Fruit fly (Drosophila melanogaster) whole organism, embryonic: ENCODE data around the gene zyd.
A peak's percentile ranks its signal among the peaks of the same experiment; 100 is the strongest.

ENCODE experiments used
- CG10147 ChIP-seq: fragments of 200-800 bp; sonication (Bioruptor generic); optimal IDR thresholded peaks from 2 replicates; lab custom pipeline; 2019; ENCODE audit warnings: missing biosample characterization, mild to moderate bottlenecking, missing genetic modification characterization, moderate library complexity
- CG10565 ChIP-seq: fragments of 200-800 bp; sonication (Bioruptor generic); optimal IDR thresholded peaks from 3 replicates; lab custom pipeline; 2016; ENCODE audit warnings: missing biosample characterization, mild to moderate bottlenecking, missing genetic modification characterization
- CG11696 ChIP-seq: fragments of 200-800 bp; sonication (Bioruptor generic); IDR thresholded peaks from 2 replicates; pipeline ENCODE4 v1.3.6; 2022; ENCODE audit warnings: missing biosample characterization, missing genetic modification characterization
- CG14441 ChIP-seq: fragments of 200-800 bp; sonication (Bioruptor generic); IDR thresholded peaks from 2 replicates; pipeline ENCODE4 v1.3.6; 2022; ENCODE audit warnings: missing biosample characterization, missing genetic modification characterization
- CG18262 ChIP-seq: fragments of 200-800 bp; optimal IDR thresholded peaks from 3 replicates; lab custom pipeline; 2019; ENCODE audit warnings: missing biosample characterization, mild to moderate bottlenecking, missing genetic modification characterization, moderate library complexity
- CG2116 ChIP-seq: fragments of 200-800 bp; sonication (Bioruptor generic); optimal IDR thresholded peaks from 3 replicates; lab custom pipeline; 2018; ENCODE audit warnings: missing biosample characterization, mild to moderate bottlenecking, missing genetic modification characterization
- CG30431 ChIP-seq: fragments of 200-800 bp; sonication (Bioruptor generic); optimal IDR thresholded peaks from 2 replicates; lab custom pipeline; 2017; ENCODE audit warnings: missing biosample characterization, missing genetic modification characterization
- CG31441 ChIP-seq: fragments of 200-800 bp; sonication (Bioruptor generic); IDR thresholded peaks from 2 replicates; pipeline ENCODE4 v1.3.6; 2022; ENCODE audit warnings: missing biosample characterization, missing genetic modification characterization
- CG3163 ChIP-seq: fragments of 200-800 bp; sonication (Bioruptor generic); optimal IDR thresholded peaks from 3 replicates; lab custom pipeline; 2016; ENCODE audit warnings: missing biosample characterization, missing genetic modification characterization
- CG33213 ChIP-seq: fragments of 200-800 bp; sonication (Bioruptor generic); optimal IDR thresholded peaks from 3 replicates; lab custom pipeline; 2016; ENCODE audit warnings: missing biosample characterization, missing genetic modification characterization
- CG5953 ChIP-seq: fragments of 200-800 bp; sonication (Bioruptor generic); IDR thresholded peaks from 2 replicates; pipeline ENCODE4 v1.3.6; 2022; ENCODE audit warnings: missing biosample characterization, missing genetic modification characterization
- CG6254 ChIP-seq: fragments of 200-800 bp; sonication (Bioruptor generic); optimal IDR thresholded peaks from 3 replicates; lab custom pipeline; 2017; ENCODE audit warnings: mild to moderate bottlenecking, missing biosample characterization, missing genetic modification reagents, missing genetic modification characterization
- CG7357 ChIP-seq: fragments of 200-800 bp; sonication (Bioruptor generic); IDR thresholded peaks from 3 replicates; pipeline ENCODE4 v1.3.6; 2022; ENCODE audit warnings: missing biosample characterization, missing genetic modification characterization
- CG7839 ChIP-seq: fragments of 200-800 bp; sonication (Bioruptor generic); optimal IDR thresholded peaks from 3 replicates; lab custom pipeline; 2018; ENCODE audit warnings: missing biosample characterization, mild to moderate bottlenecking, missing genetic modification characterization, moderate library complexity
- CG8924 ChIP-seq: fragments of 200-800 bp; optimal IDR thresholded peaks from 3 replicates; lab custom pipeline; 2019; ENCODE audit warnings: missing biosample characterization, mild to moderate bottlenecking, missing genetic modification characterization, moderate library complexity
- CG9727 ChIP-seq: fragments of 200-800 bp; sonication (Bioruptor generic); optimal IDR thresholded peaks from 3 replicates; lab custom pipeline; 2017; ENCODE audit warnings: missing biosample characterization, mild to moderate bottlenecking, missing genetic modification characterization
- CkIIα-i1 ChIP-seq: fragments of 200-800 bp; sonication (Bioruptor generic); IDR thresholded peaks from 2 replicates; pipeline ENCODE4 v1.3.6; 2022; ENCODE audit warnings: missing biosample characterization, missing genetic modification characterization
- D19B ChIP-seq: fragments of 200-800 bp; sonication (Bioruptor generic); optimal IDR thresholded peaks from 2 replicates; lab custom pipeline; 2017; ENCODE audit warnings: missing biosample characterization, mild to moderate bottlenecking, missing genetic modification characterization
- Dek ChIP-seq: fragments of 200-800 bp; sonication (Bioruptor generic); optimal IDR thresholded peaks from 3 replicates; lab custom pipeline; 2019; ENCODE audit warnings: missing biosample characterization, mild to moderate bottlenecking, missing genetic modification characterization, moderate library complexity
- Dip2 ChIP-seq: fragments of 200-800 bp; sonication (Bioruptor generic); IDR thresholded peaks from 2 replicates; pipeline ENCODE4 v1.3.6; 2022; ENCODE audit warnings: missing biosample characterization, missing genetic modification characterization
- Drgx ChIP-seq: fragments of 200-800 bp; sonication (Bioruptor generic); IDR thresholded peaks from 2 replicates; pipeline ENCODE4 v1.3.6; 2022; ENCODE audit warnings: missing biosample characterization, missing genetic modification characterization
- Elba2 ChIP-seq: fragments of 200-800 bp; sonication (Bioruptor generic); optimal IDR thresholded peaks from 3 replicates; lab custom pipeline; 2016; ENCODE audit warnings: missing biosample characterization, missing genetic modification characterization
- H2.0 ChIP-seq: fragments of 200-800 bp; sonication (Bioruptor generic); IDR thresholded peaks from 2 replicates; pipeline ENCODE4 v1.3.6; 2022; ENCODE audit warnings: missing biosample characterization, missing genetic modification characterization
- HLH54F ChIP-seq: fragments of 200-800 bp; sonication (Bioruptor generic); optimal IDR thresholded peaks from 3 replicates; lab custom pipeline; 2016; ENCODE audit warnings: missing biosample characterization, missing genetic modification characterization
- Hr3 ChIP-seq: fragments of 200-800 bp; sonication (Bioruptor generic); optimal IDR thresholded peaks from 3 replicates; lab custom pipeline; 2016; ENCODE audit warnings: missing biosample characterization, missing genetic modification characterization
- Hr51 ChIP-seq, 2 experiments: fragments of 200-800 bp; sonication (Bioruptor generic); optimal IDR thresholded peaks; 2 replicates in 1 of 2; 3 replicates in 1 of 2; lab custom pipeline; 2016 to 2018; ENCODE audit warnings: missing biosample characterization in 2 of 2, missing genetic modification characterization in 2 of 2, mild to moderate bottlenecking in 1 of 2, moderate library complexity in 1 of 2
- Hr78 ChIP-seq, 2 experiments: fragments of 200-800 bp in 1 of 2; fragments of >200 bp in 1 of 2; sonication (Bioruptor generic) in 1 of 2; optimal IDR thresholded peaks; 2 replicates each; lab custom pipeline; 2017 to 2019; ENCODE audit warnings: missing biosample characterization in 2 of 2, missing genetic modification characterization in 2 of 2, mild to moderate bottlenecking in 1 of 2, moderate library complexity in 1 of 2
- Myb ChIP-seq: fragments of 200-800 bp; sonication (Bioruptor generic); optimal IDR thresholded peaks from 2 replicates; lab custom pipeline; 2016; ENCODE audit warnings: missing biosample characterization, missing genetic modification characterization
- NC2β ChIP-seq: fragments of 200-800 bp; sonication (Bioruptor generic); optimal IDR thresholded peaks from 2 replicates; lab custom pipeline; 2016; ENCODE audit warnings: missing biosample characterization, missing genetic modification characterization
- NK7.1 ChIP-seq: fragments of 200-800 bp; sonication (Bioruptor generic); optimal IDR thresholded peaks from 3 replicates; lab custom pipeline; 2016; ENCODE audit warnings: missing biosample characterization, missing genetic modification characterization
- Opbp ChIP-seq: fragments of 200-800 bp; sonication (Bioruptor generic); IDR thresholded peaks from 3 replicates; pipeline ENCODE4 v1.3.6; 2022; ENCODE audit warnings: missing biosample characterization, missing genetic modification characterization; ENCODE audit not compliant: partially characterized antibody
- Poxn ChIP-seq: fragments of 200-800 bp; sonication (Bioruptor generic); IDR thresholded peaks from 2 replicates; pipeline ENCODE4 v1.3.6; 2022; ENCODE audit warnings: missing biosample characterization, missing genetic modification characterization
- Sin3A ChIP-seq: fragments of >200 bp; optimal IDR thresholded peaks from 2 replicates; lab custom pipeline; 2018
- al ChIP-seq: fragments of 200-800 bp; sonication (Bioruptor generic); IDR thresholded peaks from 2 replicates; pipeline ENCODE4 v1.3.6; 2022; ENCODE audit warnings: missing biosample characterization, missing genetic modification characterization
- ash1 ChIP-seq: fragments of 200-800 bp; sonication (Bioruptor generic); optimal IDR thresholded peaks from 2 replicates; lab custom pipeline; 2018; ENCODE audit warnings: missing biosample characterization, mild to moderate bottlenecking, missing genetic modification characterization
- bab2 ChIP-seq: fragments of 200-800 bp; sonication (Bioruptor generic); optimal IDR thresholded peaks from 2 replicates; lab custom pipeline; 2016; ENCODE audit warnings: missing biosample characterization, missing genetic modification characterization
- bcd ChIP-seq: fragments of 200-800 bp; sonication (Bioruptor generic); optimal IDR thresholded peaks from 2 replicates; lab custom pipeline; 2017; ENCODE audit warnings: missing biosample characterization, mild to moderate bottlenecking, missing genetic modification characterization
- bowl ChIP-seq: fragments of 200-800 bp; sonication (Bioruptor generic); IDR thresholded peaks from 2 replicates; pipeline ENCODE4 v1.3.6; 2022; ENCODE audit warnings: missing biosample characterization, missing genetic modification characterization
- corto ChIP-seq: fragments of 200-800 bp; sonication (Bioruptor generic); optimal IDR thresholded peaks from 2 replicates; lab custom pipeline; 2016; ENCODE audit warnings: missing biosample characterization, mild to moderate bottlenecking, missing genetic modification characterization, moderate library complexity
- crol ChIP-seq: fragments of 200-800 bp; sonication (Bioruptor generic); IDR thresholded peaks from 2 replicates; pipeline ENCODE4 v1.3.6; 2022; ENCODE audit warnings: missing biosample characterization, missing genetic modification characterization
- en ChIP-seq: fragments of 200-800 bp; sonication (Bioruptor generic); optimal IDR thresholded peaks from 2 replicates; lab custom pipeline; 2016; ENCODE audit warnings: missing biosample characterization, missing genetic modification characterization
- exex ChIP-seq: fragments of 200-800 bp; sonication (Bioruptor generic); optimal IDR thresholded peaks from 4 replicates; lab custom pipeline; 2018; ENCODE audit warnings: missing biosample characterization, mild to moderate bottlenecking, missing genetic modification characterization, moderate library complexity
- kni ChIP-seq: fragments of 200-800 bp; sonication (Bioruptor generic); optimal IDR thresholded peaks from 3 replicates; lab custom pipeline; 2017; ENCODE audit warnings: mild to moderate bottlenecking, missing biosample characterization, missing genetic modification reagents, missing genetic modification characterization
- maf-S ChIP-seq: fragments of 200-800 bp; sonication (Bioruptor generic); optimal IDR thresholded peaks from 2 replicates; lab custom pipeline; 2016; ENCODE audit warnings: missing biosample characterization, missing genetic modification characterization
- mirr ChIP-seq: fragments of 200-800 bp; sonication (Bioruptor generic); optimal IDR thresholded peaks from 3 replicates; lab custom pipeline; 2018; ENCODE audit warnings: missing biosample characterization, mild to moderate bottlenecking, missing genetic modification characterization
- phol ChIP-seq: fragments of 200-800 bp; sonication (Bioruptor generic); optimal IDR thresholded peaks from 3 replicates; lab custom pipeline; 2018; ENCODE audit warnings: missing biosample characterization, mild to moderate bottlenecking, missing genetic modification characterization, moderate library complexity
- pum ChIP-seq: fragments of 200-800 bp; sonication (Bioruptor generic); optimal IDR thresholded peaks from 2 replicates; lab custom pipeline; 2016; ENCODE audit warnings: missing biosample characterization, missing genetic modification characterization
- repo ChIP-seq: fragments of 200-800 bp; sonication (Bioruptor generic); optimal IDR thresholded peaks from 2 replicates; lab custom pipeline; 2016; ENCODE audit warnings: missing biosample characterization, missing genetic modification characterization
- rib ChIP-seq: fragments of 200-800 bp; sonication (Bioruptor generic); IDR thresholded peaks from 2 replicates; pipeline ENCODE4 v1.3.6; 2022; ENCODE audit warnings: missing biosample characterization, missing genetic modification characterization
- ro ChIP-seq: fragments of 200-800 bp; sonication (Bioruptor generic); IDR thresholded peaks from 2 replicates; pipeline ENCODE4 v1.3.6; 2022; ENCODE audit warnings: missing biosample characterization, missing genetic modification characterization
- schlank ChIP-seq: fragments of 200-800 bp; sonication (Bioruptor generic); optimal IDR thresholded peaks from 2 replicates; lab custom pipeline; 2018; ENCODE audit warnings: missing biosample characterization, mild to moderate bottlenecking, missing genetic modification characterization
- twi ChIP-seq: fragments of 200-800 bp; optimal IDR thresholded peaks from 2 replicates; lab custom pipeline; 2019; ENCODE audit warnings: missing biosample characterization, mild to moderate bottlenecking, missing genetic modification characterization, moderate library complexity
- yki ChIP-seq: fragments of >200 bp; optimal IDR thresholded peaks from 3 replicates; lab custom pipeline; 2018

zyd gene

DNA sequence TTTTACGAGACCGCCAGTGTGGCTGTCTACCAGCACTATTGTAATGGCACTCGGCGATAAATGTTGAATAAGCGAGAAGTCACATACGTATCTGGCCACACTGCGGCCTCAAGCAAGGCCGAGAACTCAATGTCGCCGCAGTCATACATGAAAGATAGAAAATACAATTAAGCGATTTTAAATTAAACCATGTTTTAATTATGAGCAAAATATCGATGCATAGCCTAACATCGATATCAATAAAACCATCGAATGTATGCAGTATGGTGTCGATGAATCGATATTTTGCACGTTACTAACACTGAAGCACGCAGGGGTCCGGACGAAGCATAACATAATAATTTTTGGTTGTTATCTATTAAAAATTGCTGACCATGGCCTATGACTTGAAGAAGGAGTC is 9.5 kb upstream of the zyd start, which contains the start of the genes Rab21 and Coa7 (continued):
- TF ChIP-seq Hr78 (GFP tag; optimal IDR thresholded peaks at IDR 0.05; lab: Kevin White, UChicago) (no peak), schlank (no peak), kni (GFP tag; lab: Kevin White, UChicago) (no peak), Dip2 (GFP tag; lab: Robert Waterston, UW) (no peak), CG7357 (GFP tag; lab: Robert Waterston, UW) (no peak), repo (GFP tag; lab: Kevin White, UChicago) (no peak), maf-S (GFP tag; lab: Kevin White, UChicago) (no peak), CG10147 (GFP tag; lab: Kevin White, UChicago) (no peak), H2.0 (GFP tag; lab: Robert Waterston, UW) (0 out of 2 replicates have a peak, but pooled peaks have one; percentile 25), Hr51 (GFP tag; optimal IDR thresholded peaks at IDR 0.05; lab: Kevin White, UChicago) (no peak), CG7839 (no peak), al (GFP tag; lab: Robert Waterston, UW) (0 out of 2 replicates have a peak, but pooled peaks have one; percentile 8), exex (tag; lab: Kevin White, UChicago) (peak; percentile 12), Drgx (GFP tag; lab: Robert Waterston, UW) (no peak), bowl (GFP tag; lab: Robert Waterston, UW) (no peak), Hr3 (no peak), Poxn (GFP tag; lab: Robert Waterston, UW) (no peak), HLH54F (no peak), Myb (GFP tag; lab: Kevin White, UChicago) (peak; percentile 54), phol (tag; lab: Kevin White, UChicago) (peak; percentile 62), mirr (no peak), pum (GFP tag; lab: Kevin White, UChicago) (no peak), Opbp (peak; percentile 94), CG3163 (GFP tag; lab: Kevin White, UChicago) (peak; percentile 20), Elba2 (peak; percentile 24), ro (no peak), CG8924 (tag; lab: Kevin White, UChicago) (peak; percentile 47), CkIIα-i1 (GFP tag; lab: Robert Waterston, UW) (no peak), CG14441 (no peak), Dek (tag; lab: Kevin White, UChicago) (no peak), en (GFP tag; lab: Kevin White, UChicago) (no peak), D19B (no peak), twi (tag; lab: Kevin White, UChicago) (no peak), corto (no peak), rib (GFP tag; lab: Robert Waterston, UW) (no peak), CG11696 (no peak), Sin3A (lab: Kevin White, UChicago) (peak; percentile 84), CG33213 (GFP tag; lab: Kevin White, UChicago) (peak; percentile 78), ash1 (GFP tag; lab: Kevin White, UChicago) (no peak), CG2116 (GFP tag; lab: Kevin White, UChicago) (peak; percentile 76), CG6254 (GFP tag; lab: Kevin White, UChicago) (no peak), CG31441 (no peak), bab2 (GFP tag; lab: Kevin White, UChicago) (no peak), NC2β (GFP tag; lab: Kevin White, UChicago) (no peak), CG9727 (GFP tag; lab: Kevin White, UChicago) (no peak), CG5953 (GFP tag; lab: Robert Waterston, UW) (no peak), CG18262 (tag; lab: Kevin White, UChicago) (no peak), crol (GFP tag; lab: Robert Waterston, UW) (no peak), yki (lab: Kevin White, UChicago) (no peak), NK7.1 (GFP tag; lab: Kevin White, UChicago) (no peak), bcd (no peak), CG30431 (GFP tag; lab: Kevin White, UChicago) (no peak), CG10565 (no peak)
